Fruit fly (Drosophila melanogaster): ENCODE measurements around the gene EMC2B.
A peak's percentile ranks its signal among the peaks of the same experiment; 100 is the strongest.

EMC2B gene

DNA sequence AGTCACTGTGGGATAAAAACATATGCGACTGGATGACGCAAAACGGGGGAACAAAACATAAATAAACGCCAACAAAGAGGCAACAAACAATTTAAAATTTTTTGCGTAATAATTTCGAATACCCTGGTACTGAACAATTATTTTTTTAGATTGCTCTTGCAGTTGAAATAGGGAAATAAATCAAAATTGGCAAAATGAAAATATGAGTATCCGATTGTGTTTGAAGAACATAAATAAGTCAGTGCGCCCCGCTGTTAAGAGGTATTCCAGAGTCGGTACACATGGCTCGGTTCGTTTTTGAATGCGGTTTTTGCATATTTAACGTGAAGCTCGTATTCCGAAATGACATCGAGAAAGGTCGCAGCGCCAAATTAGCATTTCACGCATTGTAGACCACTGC, 6.1 kb downstream of the EMC2B start:
- TF ChIP-seq vvl (GFP tag; IDR thresholded peaks at IDR 0.05) (peak; percentile 64), hkb (optimal IDR thresholded peaks at IDR 0.05) (no peak), hkb (GFP tag; IDR thresholded peaks at IDR 0.05) (peak; percentile 27; the same call in 1 of the 2 replicates), Taf1 (GFP tag; IDR thresholded peaks at IDR 0.05) (no peak), Ada2b (GFP tag; IDR thresholded peaks at IDR 0.05) (no peak), Sox102F (GFP tag; optimal IDR thresholded peaks at IDR 0.05) (peak; percentile 26), ara (GFP tag; IDR thresholded peaks at IDR 0.05) (no peak), CG14441 (GFP tag; IDR thresholded peaks at IDR 0.05) (peak; percentile 52), D19B (GFP tag; optimal IDR thresholded peaks at IDR 0.05) (peak; percentile 82), CG13894 (tag; optimal IDR thresholded peaks at IDR 0.05) (no peak), CG18476 (GFP tag; optimal IDR thresholded peaks at IDR 0.05) (no peak), CG11504 (tag; optimal IDR thresholded peaks at IDR 0.05) (peak; percentile 18), Hr51 (GFP tag; optimal IDR thresholded peaks at IDR 0.05) (peak in 1 of 2 experiments; percentile 9), dysf (GFP tag; IDR thresholded peaks at IDR 0.05) (0 out of 3 replicates have a peak, but pooled peaks have one; percentile 35), gsb (GFP tag; IDR thresholded peaks at IDR 0.05) (0 out of 2 replicates have a peak, but pooled peaks have one; percentile 14), Asciz (GFP tag; optimal IDR thresholded peaks at IDR 0.05) (no peak), Meics (GFP tag; optimal IDR thresholded peaks at IDR 0.05) (no peak), slbo (GFP tag; IDR thresholded peaks at IDR 0.05) (peak; percentile 49; the same call in 1 of the 2 replicates), crp (GFP tag; optimal IDR thresholded peaks at IDR 0.05) (no peak), CG9817 (tag; optimal IDR thresholded peaks at IDR 0.05) (no peak), otp (GFP tag; IDR thresholded peaks at IDR 0.05) (no peak), gem (tag; optimal IDR thresholded peaks at IDR 0.05) (peak; percentile 19), row (GFP tag; IDR thresholded peaks at IDR 0.05) (peak; percentile 45), jing (GFP tag; optimal IDR thresholded peaks at IDR 0.05) (no peak), CG11456 (GFP tag; IDR thresholded peaks at IDR 0.05) (no peak), CG17186 (GFP tag; optimal IDR thresholded peaks at IDR 0.05) (no peak), HLH3B (GFP tag; IDR thresholded peaks at IDR 0.05) (peak; percentile 8; the same call in 1 of the 2 replicates), CG2889 (GFP tag; IDR thresholded peaks at IDR 0.05) (no peak), Xbp1 (GFP tag; optimal IDR thresholded peaks at IDR 0.05) (peak; percentile 4), ATbp (GFP tag; optimal IDR thresholded peaks at IDR 0.05) (no peak), Med (GFP tag) (peak; percentile 78), pan (optimal IDR thresholded peaks at IDR 0.05) (no peak), pan (GFP tag; optimal IDR thresholded peaks at IDR 0.05 in 1 of 2, IDR thresholded peaks at IDR 0.05 in 1 of 2) (peak in 1 of 2 experiments; percentile 28), Mes4 (GFP tag; optimal IDR thresholded peaks at IDR 0.05) (no peak), Rx (GFP tag; IDR thresholded peaks at IDR 0.05) (no peak), HmgZ (tag; optimal IDR thresholded peaks at IDR 0.05) (no peak), Hey (tag; optimal IDR thresholded peaks at IDR 0.05) (no peak), Ptx1 (GFP tag; IDR thresholded peaks at IDR 0.05) (peak; percentile 26; the same call in 1 of the 2 replicates), zfh2 (GFP tag; optimal IDR thresholded peaks at IDR 0.05) (no peak), dmrt99B (tag; optimal IDR thresholded peaks at IDR 0.05) (peak; percentile 29), phol (tag; optimal IDR thresholded peaks at IDR 0.05) (no peak), CG7839 (tag; optimal IDR thresholded peaks at IDR 0.05) (no peak), Hmx (GFP tag; optimal IDR thresholded peaks at IDR 0.05) (no peak), CG11696 (GFP tag; IDR thresholded peaks at IDR 0.05) (no peak), CG1647 (GFP tag; optimal IDR thresholded peaks at IDR 0.05) (no peak), CG6175 (GFP tag; IDR thresholded peaks at IDR 0.05) (no peak), zfh1 (GFP tag; IDR thresholded peaks at IDR 0.05) (0 out of 3 replicates have a peak, but pooled peaks have one; percentile 19), Stat92E (GFP tag; optimal IDR thresholded peaks at IDR 0.05) (no peak), lbe (GFP tag; optimal IDR thresholded peaks at IDR 0.05) (peak; percentile 12), prd (optimal IDR thresholded peaks at IDR 0.05) (no peak), prd (GFP tag; IDR thresholded peaks at IDR 0.05) (peak; percentile 37; the same call in 1 of the 3 replicates)
